Worm (Caenorhabditis elegans) whole organism, mixed stage, embryonic: ENCODE results near the gene bed-1.

Experiments
- blmp-1 ChIP-seq: fragments of 150-350 bp; optimal IDR thresholded peaks from 2 replicates; lab custom pipeline; 2014; ENCODE audit warnings: missing biosample characterization, missing genetic modification characterization
- ceh-83 ChIP-seq: fragments of 200-800 bp; sonication (Bioruptor generic); optimal IDR thresholded peaks from 2 replicates; lab custom pipeline; 2018; ENCODE audit warnings: mild to moderate bottlenecking, missing genetic modification characterization, missing compliant biosample characterization
- ces-1 ChIP-seq: fragments of 150-350 bp; optimal IDR thresholded peaks from 2 replicates; lab custom pipeline; 2014; ENCODE audit warnings: missing biosample characterization, missing genetic modification reagents, missing genetic modification characterization
- elt-3 ChIP-seq: fragments of 150-350 bp; optimal IDR thresholded peaks from 2 replicates; lab custom pipeline; 2014; ENCODE audit warnings: missing biosample characterization, missing genetic modification characterization
- flh-1 ChIP-seq: fragments of 200-800 bp; sonication (Bioruptor generic); optimal IDR thresholded peaks from 2 replicates; lab custom pipeline; 2018; ENCODE audit warnings: mild to moderate bottlenecking, missing genetic modification characterization, moderate library complexity, missing compliant biosample characterization
- ham-2 ChIP-seq: fragments of 200-800 bp; sonication (Bioruptor generic); optimal IDR thresholded peaks from 2 replicates; lab custom pipeline; 2018; ENCODE audit warnings: mild to moderate bottlenecking, missing genetic modification characterization, missing compliant biosample characterization
- mep-1 ChIP-seq: fragments of 150-350 bp; optimal IDR thresholded peaks from 2 replicates; lab custom pipeline; 2017; ENCODE audit warnings: missing biosample characterization, missing genetic modification reagents, missing genetic modification characterization, inconsistent platforms
- nhr-28 ChIP-seq: fragments of 150-350 bp; optimal IDR thresholded peaks from 2 replicates; lab custom pipeline; 2014; ENCODE audit warnings: missing biosample characterization, missing genetic modification characterization
- nhr-76 ChIP-seq: sonication (generic microtip); optimal IDR thresholded peaks from 2 replicates; lab custom pipeline; 2017; ENCODE audit warnings: missing biosample characterization, missing genetic modification characterization
- snpc-4 ChIP-seq: fragments of 150-350 bp; optimal IDR thresholded peaks from 2 replicates; lab custom pipeline; 2014; ENCODE audit warnings: missing biosample characterization, missing genetic modification characterization
- unc-39 ChIP-seq: fragments of 150-350 bp; optimal IDR thresholded peaks from 2 replicates; lab custom pipeline; 2014; ENCODE audit warnings: missing biosample characterization, missing genetic modification characterization
- unc-62 ChIP-seq: fragments of 150-350 bp; optimal IDR thresholded peaks from 2 replicates; lab custom pipeline; 2014; ENCODE audit warnings: missing biosample characterization, missing genetic modification reagents, missing genetic modification characterization
- ztf-11 ChIP-seq: fragments of 150-350 bp; optimal IDR thresholded peaks from 2 replicates; lab custom pipeline; 2014; ENCODE audit warnings: missing biosample characterization, missing genetic modification characterization

DNA sequence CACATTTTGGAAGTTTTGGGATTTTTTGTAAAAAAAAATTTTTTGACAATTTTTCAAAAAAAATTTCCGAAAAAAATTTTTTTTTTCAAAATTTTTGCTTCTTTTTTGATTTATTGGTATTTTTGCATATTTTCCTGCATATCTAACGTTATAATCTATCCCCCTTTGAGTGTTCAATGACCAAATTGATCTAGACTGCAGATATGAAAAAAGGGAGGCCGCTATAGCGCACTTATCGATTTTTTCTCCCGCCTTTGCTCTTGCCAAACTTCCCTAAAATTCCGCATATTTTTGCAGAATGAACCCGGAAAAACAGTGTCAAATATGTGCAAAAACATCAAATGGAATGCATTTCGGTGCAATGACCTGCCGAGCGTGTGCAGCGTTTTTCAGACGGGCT lies 37.3 kb downstream of the bed-1 start, which contains the start of gene nhr-145:
- TF ChIP-seq blmp-1 (tag; lab: Kevin White, UChicago) (no peak), ztf-11 (tag; lab: Kevin White, UChicago) (no peak), mep-1 (tag; lab: Kevin White, UChicago) (no peak), unc-39 (no peak), nhr-28 (tag; lab: Kevin White, UChicago) (no peak), flh-1 (GFP tag; lab: Kevin White, UChicago) (no peak), elt-3 (tag; lab: Kevin White, UChicago) (no peak), ham-2 (GFP tag; lab: Kevin White, UChicago) (no peak), snpc-4 (tag; lab: Kevin White, UChicago) (no peak), ceh-83 (no peak), unc-62 (no peak), nhr-76 (tag; lab: Kevin White, UChicago) (no peak), ces-1 (no peak)
